Worm (Caenorhabditis elegans) whole organism, L1 larva: ENCODE measurements around the gene copz-1.

ENCODE experiments used
- C04F5.9 ChIP-seq: sonication (generic microtip); optimal IDR thresholded peaks from 2 replicates; lab custom pipeline; 2016; ENCODE audit warnings: missing genetic modification characterization, missing compliant biosample characterization
- C34B4.2 ChIP-seq: sonication (generic microtip); optimal IDR thresholded peaks from 2 replicates; lab custom pipeline; 2017; ENCODE audit warnings: mild to moderate bottlenecking, missing genetic modification characterization, missing compliant biosample characterization
- Y116A8C.19 ChIP-seq: sonication (generic microtip); optimal IDR thresholded peaks from 2 replicates; lab custom pipeline; 2016; ENCODE audit warnings: missing compliant biosample characterization, missing genetic modification characterization, borderline replicate concordance
- alr-1 ChIP-seq: fragments of 200-800 bp; sonication (Bioruptor generic); optimal IDR thresholded peaks from 2 replicates; lab custom pipeline; 2018; ENCODE audit warnings: borderline replicate concordance, mild to moderate bottlenecking, missing genetic modification characterization, missing compliant biosample characterization
- aly-2 ChIP-seq: fragments of 150-350 bp; optimal IDR thresholded peaks from 2 replicates; lab custom pipeline; 2014; ENCODE audit warnings: missing biosample characterization, missing genetic modification characterization
- ama-1 ChIP-seq: fragments of 150-350 bp; optimal IDR thresholded peaks from 2 replicates; lab custom pipeline; 2014
- ceh-8 ChIP-seq: fragments of 200-800 bp; sonication (Bioruptor generic); optimal IDR thresholded peaks from 2 replicates; lab custom pipeline; 2018; ENCODE audit warnings: mild to moderate bottlenecking, missing genetic modification characterization, moderate library complexity, missing compliant biosample characterization
- ceh-88 ChIP-seq: fragments of 200-800 bp; sonication (Bioruptor generic); IDR thresholded peaks from 2 replicates; pipeline ENCODE4 v1.3.6; 2022; ENCODE audit warnings: missing genetic modification characterization, missing compliant biosample characterization
- ceh-90 ChIP-seq: sonication (generic microtip); optimal IDR thresholded peaks from 2 replicates; lab custom pipeline; 2016; ENCODE audit warnings: missing genetic modification characterization, missing compliant biosample characterization
- efl-1 ChIP-seq, 4 experiments: fragments of 150-350 bp; optimal IDR thresholded peaks in 3 of 4; peaks in 1 of 4; 1 replicate in 1 of 4; 2 replicates in 3 of 4; lab custom pipeline; 2014; ENCODE audit warnings: missing biosample characterization in 2 of 4, missing genetic modification characterization in 2 of 4, missing genetic modification reagents in 2 of 4
- efl-3 ChIP-seq: fragments of 200-800 bp; sonication (Bioruptor generic); optimal IDR thresholded peaks from 2 replicates; lab custom pipeline; 2018; ENCODE audit warnings: mild to moderate bottlenecking, missing genetic modification characterization, missing compliant biosample characterization
- egl-13 ChIP-seq: sonication (generic microtip); optimal IDR thresholded peaks from 2 replicates; lab custom pipeline; 2016; ENCODE audit warnings: missing genotype, missing genetic modification reagents, missing genetic modification characterization, missing compliant biosample characterization
- egl-27 ChIP-seq, 2 experiments: fragments of 150-350 bp in 1 of 2; sonication (generic microtip); optimal IDR thresholded peaks; 3 replicates each; lab custom pipeline; 2017 to 2018; ENCODE audit warnings: missing biosample characterization in 2 of 2, missing genetic modification characterization in 2 of 2, missing genetic modification reagents in 2 of 2
- elt-2 ChIP-seq: sonication (generic microtip); optimal IDR thresholded peaks from 2 replicates; lab custom pipeline; 2016; ENCODE audit warnings: missing genetic modification characterization, mild to moderate bottlenecking, inconsistent platforms, missing compliant biosample characterization, missing genetic modification reagents
- elt-3 ChIP-seq, 6 experiments: fragments of 150-350 bp in 1 of 6; sonication (generic microtip); optimal IDR thresholded peaks; 2 replicates each; lab custom pipeline; 2017 to 2018; ENCODE audit warnings: missing biosample characterization in 6 of 6, missing genetic modification characterization in 6 of 6, inconsistent platforms in 1 of 6
- ets-5 ChIP-seq: fragments of 200-800 bp; sonication (Bioruptor generic); IDR thresholded peaks from 2 replicates; pipeline ENCODE4 v1.3.6; 2022; ENCODE audit warnings: missing genetic modification characterization, missing compliant biosample characterization
- fkh-10 ChIP-seq: sonication (generic microtip); optimal IDR thresholded peaks from 2 replicates; lab custom pipeline; 2017; ENCODE audit warnings: missing biosample characterization, missing genetic modification reagents, missing genetic modification characterization
- fkh-4 ChIP-seq: sonication (generic microtip); optimal IDR thresholded peaks from 2 replicates; lab custom pipeline; 2016; ENCODE audit warnings: missing compliant biosample characterization, missing genetic modification characterization, borderline replicate concordance
- fkh-8 ChIP-seq: sonication (generic microtip); optimal IDR thresholded peaks from 2 replicates; lab custom pipeline; 2016; ENCODE audit warnings: mild to moderate bottlenecking, missing genetic modification characterization, missing compliant biosample characterization
- fos-1 ChIP-seq: fragments of 150-350 bp; optimal IDR thresholded peaks from 2 replicates; lab custom pipeline; 2014; ENCODE audit warnings: missing biosample characterization, missing genetic modification characterization
- grh-1 ChIP-seq: fragments of 200-800 bp; sonication (Bioruptor generic); IDR thresholded peaks from 2 replicates; pipeline ENCODE4 v1.3.6; 2022; ENCODE audit warnings: missing genetic modification reagents, missing genetic modification characterization, missing compliant biosample characterization
- hlh-17 ChIP-seq: fragments of 200-800 bp; sonication (Bioruptor generic); optimal IDR thresholded peaks from 2 replicates; lab custom pipeline; 2018; ENCODE audit warnings: missing genetic modification characterization, mild to moderate bottlenecking, missing compliant biosample characterization, moderate library complexity, borderline replicate concordance
- hlh-4 ChIP-seq: sonication (generic microtip); optimal IDR thresholded peaks from 2 replicates; lab custom pipeline; 2016; ENCODE audit warnings: mild to moderate bottlenecking, missing genetic modification characterization, missing compliant biosample characterization
- hpl-2 ChIP-seq: fragments of 150-350 bp; optimal IDR thresholded peaks from 2 replicates; lab custom pipeline; 2014; ENCODE audit warnings: missing biosample characterization, missing genetic modification reagents, missing genetic modification characterization
- jun-1 ChIP-seq: fragments of 150-350 bp; optimal IDR thresholded peaks from 2 replicates; lab custom pipeline; 2014; ENCODE audit warnings: missing biosample characterization, missing genetic modification reagents, missing genetic modification characterization
- lin-13 ChIP-seq: fragments of 150-350 bp; optimal IDR thresholded peaks from 2 replicates; lab custom pipeline; 2014; ENCODE audit warnings: missing biosample characterization, missing genetic modification reagents, missing genetic modification characterization
- lin-14 ChIP-seq: fragments of 200-800 bp; sonication (Bioruptor generic); optimal IDR thresholded peaks from 2 replicates; lab custom pipeline; 2018; ENCODE audit warnings: mild to moderate bottlenecking, missing genetic modification characterization, moderate library complexity, missing compliant biosample characterization
- lin-15B ChIP-seq: fragments of 150-350 bp; sonication (generic microtip); optimal IDR thresholded peaks from 3 replicates; lab custom pipeline; 2014; ENCODE audit warnings: missing biosample characterization, missing genetic modification characterization
- lir-3 ChIP-seq: sonication (generic microtip); optimal IDR thresholded peaks from 2 replicates; lab custom pipeline; 2016; ENCODE audit warnings: mild to moderate bottlenecking, missing genetic modification characterization, moderate library complexity, missing compliant biosample characterization; ENCODE audit not compliant: poor library complexity
- lsy-2 ChIP-seq, 2 experiments: fragments of 150-350 bp; optimal IDR thresholded peaks; 2 replicates each; lab custom pipeline; 2014; ENCODE audit warnings: missing biosample characterization in 2 of 2, missing genetic modification characterization in 2 of 2
- mef-2 ChIP-seq: fragments of 150-350 bp; optimal IDR thresholded peaks from 2 replicates; lab custom pipeline; 2014; ENCODE audit warnings: missing biosample characterization, missing genetic modification characterization
- mep-1 ChIP-seq: fragments of 150-350 bp; optimal IDR thresholded peaks from 2 replicates; lab custom pipeline; 2014; ENCODE audit warnings: missing biosample characterization, missing genetic modification characterization
- nhr-19 ChIP-seq: fragments of 200-800 bp; sonication (Bioruptor generic); conservative IDR thresholded peaks from 2 replicates; pipeline ENCODE4 v1.3.6; 2022; ENCODE audit warnings: missing genetic modification characterization, missing compliant biosample characterization
- nhr-237 ChIP-seq: fragments of 150-350 bp; optimal IDR thresholded peaks from 2 replicates; lab custom pipeline; 2014; ENCODE audit warnings: missing biosample characterization, missing genetic modification characterization
- nhr-28 ChIP-seq: fragments of 150-350 bp; optimal IDR thresholded peaks from 2 replicates; lab custom pipeline; 2014; ENCODE audit warnings: missing biosample characterization, missing genetic modification characterization
- nhr-71 ChIP-seq: sonication (generic microtip); optimal IDR thresholded peaks from 2 replicates; lab custom pipeline; 2016; ENCODE audit warnings: mild to moderate bottlenecking, missing genetic modification characterization, moderate library complexity, missing compliant biosample characterization
- nhr-84 ChIP-seq: sonication (generic microtip); optimal IDR thresholded peaks from 2 replicates; lab custom pipeline; 2017; ENCODE audit warnings: missing biosample characterization, missing genetic modification characterization
- pag-3 ChIP-seq: sonication (generic microtip); optimal IDR thresholded peaks from 2 replicates; lab custom pipeline; 2017; ENCODE audit warnings: missing genetic modification characterization, mild to moderate bottlenecking, missing compliant biosample characterization, antibody characterized with exemption, borderline replicate concordance; ENCODE audit not compliant: insufficient read depth
- rnt-1 ChIP-seq: sonication (generic microtip); optimal IDR thresholded peaks from 2 replicates; lab custom pipeline; 2016; ENCODE audit warnings: mild to moderate bottlenecking, missing genetic modification characterization, moderate library complexity, missing compliant biosample characterization
- skn-1 ChIP-seq: fragments of 150-350 bp; optimal IDR thresholded peaks from 2 replicates; lab custom pipeline; 2014; ENCODE audit warnings: missing biosample characterization, missing genetic modification characterization
- snu-23 ChIP-seq: sonication (generic microtip); optimal IDR thresholded peaks from 2 replicates; lab custom pipeline; 2016; ENCODE audit warnings: missing genetic modification characterization, missing compliant biosample characterization
- sptf-1 ChIP-seq: fragments of 150-350 bp; optimal IDR thresholded peaks from 2 replicates; lab custom pipeline; 2014; ENCODE audit warnings: missing biosample characterization, missing genetic modification characterization
- swsn-7 ChIP-seq: sonication (generic microtip); optimal IDR thresholded peaks from 2 replicates; lab custom pipeline; 2016; ENCODE audit warnings: missing genetic modification characterization, missing compliant biosample characterization
- tbx-2 ChIP-seq: sonication (generic microtip); optimal IDR thresholded peaks from 2 replicates; lab custom pipeline; 2016; ENCODE audit warnings: missing genetic modification characterization, missing compliant biosample characterization
- tlp-1 ChIP-seq: fragments of 150-350 bp; optimal IDR thresholded peaks from 2 replicates; lab custom pipeline; 2014; ENCODE audit warnings: missing biosample characterization, missing genetic modification characterization
- unc-130 ChIP-seq: fragments of 150-350 bp; optimal IDR thresholded peaks from 2 replicates; lab custom pipeline; 2017; ENCODE audit warnings: missing biosample characterization, missing genetic modification characterization, inconsistent platforms
- unc-62 ChIP-seq: fragments of 150-350 bp; optimal IDR thresholded peaks from 2 replicates; lab custom pipeline; 2014; ENCODE audit warnings: missing biosample characterization, missing genetic modification reagents, missing genetic modification characterization
- unc-86 ChIP-seq: sonication (generic microtip); optimal IDR thresholded peaks from 2 replicates; lab custom pipeline; 2016; ENCODE audit warnings: missing genetic modification characterization, missing compliant biosample characterization
- unc-98 ChIP-seq: fragments of 200-800 bp; sonication (Bioruptor generic); IDR thresholded peaks from 2 replicates; pipeline ENCODE4 v1.3.6; 2022; ENCODE audit warnings: missing genetic modification characterization, missing compliant biosample characterization
- zag-1 ChIP-seq: fragments of 150-350 bp; optimal IDR thresholded peaks from 2 replicates; lab custom pipeline; 2014; ENCODE audit warnings: missing biosample characterization, missing genetic modification characterization
- zip-4 ChIP-seq: fragments of 200-800 bp; sonication (Bioruptor generic); optimal IDR thresholded peaks from 2 replicates; lab custom pipeline; 2018; ENCODE audit warnings: mild to moderate bottlenecking, missing genetic modification characterization, moderate library complexity, missing compliant biosample characterization
- ztf-11 ChIP-seq, 2 experiments: sonication (generic microtip); optimal IDR thresholded peaks; 2 replicates each; lab custom pipeline; 2016 to 2017; ENCODE audit warnings: missing genetic modification characterization in 2 of 2, missing biosample characterization in 1 of 2, missing compliant biosample characterization in 1 of 2
- ztf-4 ChIP-seq: fragments of 150-350 bp; optimal IDR thresholded peaks from 2 replicates; lab custom pipeline; 2014; ENCODE audit warnings: missing biosample characterization, missing genetic modification characterization

The copz-1 gene

DNA sequence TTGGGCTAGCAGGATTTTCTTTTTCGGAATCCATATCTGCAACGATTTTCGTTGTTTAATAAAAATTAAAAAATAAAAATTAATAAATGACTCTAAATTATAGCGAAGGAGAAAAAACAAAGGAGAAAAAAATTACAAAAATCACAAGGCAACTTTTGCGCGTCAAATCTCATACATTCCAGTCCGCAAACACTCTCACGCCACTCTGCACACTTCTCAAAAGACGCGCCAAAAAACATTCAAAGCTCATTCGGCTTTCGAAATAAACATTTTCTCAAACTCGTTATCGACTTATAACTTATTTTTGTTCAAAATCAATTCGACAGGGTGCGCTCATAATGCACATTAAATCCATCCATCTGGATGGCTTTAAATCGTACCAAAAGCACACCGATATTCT, 48.6 kb upstream of the copz-1 start, which contains the start of the genes R06F6.12 and mix-1 (continued):
- TF ChIP-seq mef-2 (tag; lab: Kevin White, UChicago): no peak
- TF ChIP-seq zag-1 (tag; lab: Kevin White, UChicago): no peak
- TF ChIP-seq ets-5 (GFP tag; lab: Robert Waterston, UW): no peak
- peak in 1 of 6 experiments; percentile 15 for TF ChIP-seq elt-3 (tag; optimal IDR thresholded peaks at IDR 0.05; lab: Kevin White, UChicago)
- TF ChIP-seq ceh-88 (GFP tag; lab: Robert Waterston, UW): no peak
- peak; percentile 73 for TF ChIP-seq nhr-71 (tag; lab: Kevin White, UChicago)
- no peak for TF ChIP-seq nhr-28 (tag; lab: Kevin White, UChicago)
- no peak for TF ChIP-seq Y116A8C.19 (tag; lab: Kevin White, UChicago)
- peak; percentile 49 for TF ChIP-seq lin-13
- TF ChIP-seq pag-3 (tag; lab: Kevin White, UChicago): no peak
- peak; percentile 42 for TF ChIP-seq lin-14
- TF ChIP-seq zip-4 (GFP tag; lab: Kevin White, UChicago): no peak
- TF ChIP-seq ama-1 (lab: Kevin White, UChicago): no peak
- no peak for TF ChIP-seq efl-3
- TF ChIP-seq nhr-19 (GFP tag; lab: Robert Waterston, UW): peak; percentile 37; the same call in 1 of the 2 replicates
- no peak for TF ChIP-seq ztf-11 (tag; optimal IDR thresholded peaks at IDR 0.05; lab: Kevin White, UChicago)
- no peak for TF ChIP-seq fkh-4 (tag; lab: Kevin White, UChicago)
- TF ChIP-seq alr-1: no peak
- no peak for TF ChIP-seq fkh-10 (GFP tag; lab: Kevin White, UChicago)
- peak; percentile 0 for TF ChIP-seq fos-1
- TF ChIP-seq egl-27 (tag; optimal IDR thresholded peaks at IDR 0.05; lab: Kevin White, UChicago): no peak
- TF ChIP-seq lir-3 (tag; lab: Kevin White, UChicago): no peak
- TF ChIP-seq ceh-8: no peak
- peak; percentile 25 for TF ChIP-seq skn-1 (tag; lab: Kevin White, UChicago)
- TF ChIP-seq hlh-17 (GFP tag; lab: Kevin White, UChicago): no peak
- TF ChIP-seq snu-23: peak; percentile 72
- TF ChIP-seq C34B4.2 (tag; lab: Kevin White, UChicago): no peak
- peak; percentile 80 to 89 for TF ChIP-seq efl-1 (optimal IDR thresholded peaks at IDR 0.05; lab: Kevin White, UChicago)
- TF ChIP-seq efl-1 (GFP tag; optimal IDR thresholded peaks at IDR 0.05 in 1 of 2; lab: Kevin White, UChicago): peak; percentile 86 to 98
- TF ChIP-seq unc-62: no peak
- TF ChIP-seq tlp-1 (tag; lab: Kevin White, UChicago): no peak
- TF ChIP-seq unc-130 (tag; lab: Kevin White, UChicago): peak; percentile 74
- no peak for TF ChIP-seq hlh-4 (tag; lab: Kevin White, UChicago)
- peak; percentile 36 for TF ChIP-seq aly-2 (tag; lab: Kevin White, UChicago)
- no peak for TF ChIP-seq fkh-8 (tag; lab: Kevin White, UChicago)
- TF ChIP-seq ceh-90 (tag; lab: Kevin White, UChicago): no peak
- no peak for TF ChIP-seq sptf-1
- no peak for TF ChIP-seq ztf-4 (tag; lab: Kevin White, UChicago)
- no peak for TF ChIP-seq elt-2 (tag; lab: Kevin White, UChicago)
- TF ChIP-seq lin-15B (tag; lab: Kevin White, UChicago): peak; percentile 47
- peak; percentile 86 for TF ChIP-seq mep-1
- no peak for TF ChIP-seq unc-98 (GFP tag; lab: Robert Waterston, UW)
- peak; percentile 24 for TF ChIP-seq unc-86 (tag; lab: Kevin White, UChicago)
- no peak for TF ChIP-seq grh-1 (GFP tag; lab: Robert Waterston, UW)
- no peak for TF ChIP-seq egl-13 (tag; lab: Kevin White, UChicago)
- TF ChIP-seq nhr-237 (tag; lab: Kevin White, UChicago): no peak
- TF ChIP-seq rnt-1 (tag; lab: Kevin White, UChicago): peak; percentile 80
- TF ChIP-seq jun-1 (tag; lab: Kevin White, UChicago): no peak
- peak; percentile 44 for TF ChIP-seq tbx-2 (tag; lab: Kevin White, UChicago)
- no peak for TF ChIP-seq nhr-84 (tag; lab: Kevin White, UChicago)
- TF ChIP-seq hpl-2 (GFP tag; lab: Kevin White, UChicago): no peak
- TF ChIP-seq C04F5.9 (tag; lab: Kevin White, UChicago): peak; percentile 78
- TF ChIP-seq swsn-7 (tag; lab: Kevin White, UChicago): peak; percentile 52
- peak; percentile 79 to 82 for TF ChIP-seq lsy-2 (tag; optimal IDR thresholded peaks at IDR 0.05; lab: Kevin White, UChicago)
